Worm (Caenorhabditis elegans): ENCODE results near the gene T19D12.2.

DNA sequence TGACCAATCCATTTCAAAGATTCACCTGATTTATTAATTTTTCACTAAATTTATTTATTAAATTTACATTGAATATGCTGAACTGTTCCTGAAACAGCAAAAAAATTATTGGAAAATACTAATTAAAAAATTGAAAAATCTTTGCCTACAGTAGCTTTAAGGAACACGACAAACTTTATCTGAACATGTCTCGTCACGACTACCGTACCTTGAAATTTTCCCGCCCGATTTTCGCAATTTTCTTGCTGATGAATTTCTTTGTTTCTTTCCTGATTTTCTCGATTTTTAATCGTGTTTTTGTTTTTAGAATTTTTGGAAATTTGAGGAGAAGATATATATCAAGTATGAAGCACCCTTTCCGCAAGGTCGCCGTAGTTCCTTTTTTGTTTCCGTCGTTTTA is 21.8 kb downstream of the T19D12.2 start:
- TF ChIP-seq W03F9.2 (tag; optimal IDR thresholded peaks at IDR 0.05): no peak
- no peak for TF ChIP-seq dao-5 (tag; optimal IDR thresholded peaks at IDR 0.05)
